Fruit fly (Drosophila melanogaster): ENCODE data around the gene CG4119.
A peak's percentile ranks its signal among the peaks of the same experiment; 100 is the strongest.

The CG4119 gene

dm6 chrX:5639083-5639482, 26.8 kb upstream of the CG4119 start (continued):
- no peak for TF ChIP-seq CG9139 (GFP tag; optimal IDR thresholded peaks at IDR 0.05)
- TF ChIP-seq Hr4 (GFP tag; optimal IDR thresholded peaks at IDR 0.05) = peak; percentile 22
- peak; percentile 14 for TF ChIP-seq CG11762 (GFP tag; optimal IDR thresholded peaks at IDR 0.05; ENCODE audit: insufficient read depth)
- peak; percentile 3 for TF ChIP-seq dac (GFP tag; optimal IDR thresholded peaks at IDR 0.05)
- no peak for TF ChIP-seq CG7368 (GFP tag; optimal IDR thresholded peaks at IDR 0.05)
- peak; percentile 51 for TF ChIP-seq CG6163 (GFP tag; IDR thresholded peaks at IDR 0.05)
- peak; percentile 32 for TF ChIP-seq achi (GFP tag; optimal IDR thresholded peaks at IDR 0.05)
- TF ChIP-seq CG3032 (tag; optimal IDR thresholded peaks at IDR 0.05) = peak; percentile 15
- peak; percentile 33 for TF ChIP-seq Eip75B (GFP tag; optimal IDR thresholded peaks at IDR 0.05)
- peak; percentile 28 for TF ChIP-seq Ets96B (tag; optimal IDR thresholded peaks at IDR 0.05)
- TF ChIP-seq CG10669 (GFP tag; optimal IDR thresholded peaks at IDR 0.05) = peak; percentile 37
- no peak for TF ChIP-seq spab (GFP tag; optimal IDR thresholded peaks at IDR 0.05)

- TF ChIP-seq Ets96B (tag; optimal IDR thresholded peaks at IDR 0.05) (no peak), Gug (GFP tag; IDR thresholded peaks at IDR 0.05) (no peak), CG6276 (GFP tag; optimal IDR thresholded peaks at IDR 0.05) (no peak), CG10631 (GFP tag; optimal IDR thresholded peaks at IDR 0.05) (peak; percentile 4), CG15336 (GFP tag; IDR thresholded peaks at IDR 0.05) (peak; percentile 35; the same call in 1 of the 2 replicates), CG11294 (GFP tag; IDR thresholded peaks at IDR 0.05) (no peak), salr (GFP tag; optimal IDR thresholded peaks at IDR 0.05) (no peak), CG1621 (tag; optimal IDR thresholded peaks at IDR 0.05) (no peak), fd59A (GFP tag; optimal IDR thresholded peaks at IDR 0.05) (no peak), svp (GFP tag) (peak; percentile 8), fd85E (GFP tag; optimal IDR thresholded peaks at IDR 0.05) (no peak), Sox15 (GFP tag; optimal IDR thresholded peaks at IDR 0.05) (no peak), CG11762 (GFP tag; optimal IDR thresholded peaks at IDR 0.05; ENCODE audit: insufficient read depth) (no peak), CG7368 (GFP tag; optimal IDR thresholded peaks at IDR 0.05) (no peak), Sox102F (GFP tag; optimal IDR thresholded peaks at IDR 0.05) (no peak), CG9139 (GFP tag; optimal IDR thresholded peaks at IDR 0.05) (no peak), CG3919 (GFP tag; optimal IDR thresholded peaks at IDR 0.05) (no peak), esn (GFP tag; optimal IDR thresholded peaks at IDR 0.05) (peak; percentile 10), dsx (GFP tag; optimal IDR thresholded peaks at IDR 0.05; ENCODE audit: poor library complexity, severe bottlenecking) (no peak), Met (GFP tag; optimal IDR thresholded peaks at IDR 0.05) (no peak), Blimp-1 (GFP tag; optimal IDR thresholded peaks at IDR 0.05) (no peak), eg (GFP tag; IDR thresholded peaks at IDR 0.05) (no peak), Hr4 (GFP tag; optimal IDR thresholded peaks at IDR 0.05) (no peak), spab (GFP tag; optimal IDR thresholded peaks at IDR 0.05) (no peak), CG8632 (GFP tag; optimal IDR thresholded peaks at IDR 0.05) (no peak), dac (GFP tag; optimal IDR thresholded peaks at IDR 0.05) (no peak), ss (GFP tag; optimal IDR thresholded peaks at IDR 0.05) (no peak), CG32006 (GFP tag; optimal IDR thresholded peaks at IDR 0.05) (peak; percentile 13), Hr38 (GFP tag; optimal IDR thresholded peaks at IDR 0.05) (no peak), pdm3 (GFP tag; optimal IDR thresholded peaks at IDR 0.05) (no peak), net (GFP tag; optimal IDR thresholded peaks at IDR 0.05) (no peak), CG8119 (GFP tag; IDR thresholded peaks at IDR 0.05) (no peak), Sox14 (GFP tag; optimal IDR thresholded peaks at IDR 0.05) (no peak), CG6808 (GFP tag; optimal IDR thresholded peaks at IDR 0.05) (no peak), Ets21C (GFP tag; optimal IDR thresholded peaks at IDR 0.05) (no peak), acj6 (GFP tag; optimal IDR thresholded peaks at IDR 0.05) (no peak), OdsH (GFP tag; optimal IDR thresholded peaks at IDR 0.05) (no peak), CG6163 (GFP tag; IDR thresholded peaks at IDR 0.05) (no peak), Hr39 (GFP tag; optimal IDR thresholded peaks at IDR 0.05) (no peak), cyc (GFP tag; optimal IDR thresholded peaks at IDR 0.05) (no peak), CG3032 (tag; optimal IDR thresholded peaks at IDR 0.05) (no peak), CG8319 (GFP tag; optimal IDR thresholded peaks at IDR 0.05) (no peak), fkh (GFP tag; optimal IDR thresholded peaks at IDR 0.05) (no peak), Eip78C (GFP tag) (no peak), CG31627 (GFP tag; optimal IDR thresholded peaks at IDR 0.05) (no peak), vri (GFP tag; optimal IDR thresholded peaks at IDR 0.05) (no peak), CG10669 (GFP tag; optimal IDR thresholded peaks at IDR 0.05) (no peak)
Observed at dm6 chrX:5646228-5646627, 19.6 kb upstream of the CG4119 start.
